Fruit fly (Drosophila melanogaster): Measurements from ENCODE around the gene ppk17.

dm6 chr2L:16789880-16790279 is 29.5 kb upstream of the ppk17 start:
- no peak for TF ChIP-seq sv (GFP tag; optimal IDR thresholded peaks at IDR 0.05)
- TF ChIP-seq pan (optimal IDR thresholded peaks at IDR 0.05), result no peak
- TF ChIP-seq usp (GFP tag; optimal IDR thresholded peaks at IDR 0.05), result no peak
- TF ChIP-seq rgr (GFP tag; optimal IDR thresholded peaks at IDR 0.05), result no peak
- TF ChIP-seq Dfd (GFP tag; optimal IDR thresholded peaks at IDR 0.05), result no peak
- no peak for TF ChIP-seq N (GFP tag; optimal IDR thresholded peaks at IDR 0.05)
- TF ChIP-seq Hr78 (GFP tag; optimal IDR thresholded peaks at IDR 0.05), result no peak
- TF ChIP-seq Hr83 (GFP tag; optimal IDR thresholded peaks at IDR 0.05; ENCODE audit: poor library complexity, severe bottlenecking), result no peak
- TF ChIP-seq lola (GFP tag; optimal IDR thresholded peaks at IDR 0.05), result no peak
- no peak for TF ChIP-seq br (GFP tag; optimal IDR thresholded peaks at IDR 0.05)
- no peak for TF ChIP-seq CG9705 (GFP tag; optimal IDR thresholded peaks at IDR 0.05)
- no peak for TF ChIP-seq ey (GFP tag; optimal IDR thresholded peaks at IDR 0.05)
- no peak for TF ChIP-seq OdsH (GFP tag; optimal IDR thresholded peaks at IDR 0.05)
- no peak for TF ChIP-seq sage (GFP tag; optimal IDR thresholded peaks at IDR 0.05)

Measured in whole organism, wandering third instar larva.